Fruit fly (Drosophila melanogaster) whole organism, embryonic: ENCODE measurements around the gene Nup358.

Experiments
- Atf6 ChIP-seq: fragments of 200-800 bp; sonication (Bioruptor generic); IDR thresholded peaks from 2 replicates; pipeline ENCODE4 v1.3.6; 2022; ENCODE audit warnings: missing biosample characterization, missing genetic modification characterization
- B-H1 ChIP-seq: fragments of 200-800 bp; sonication (Bioruptor generic); IDR thresholded peaks from 3 replicates; pipeline ENCODE4 v1.3.6; 2022; ENCODE audit warnings: missing biosample characterization, missing genetic modification characterization
- Bdp1 ChIP-seq: fragments of 200-800 bp; sonication (Bioruptor generic); optimal IDR thresholded peaks from 3 replicates; lab custom pipeline; 2016; ENCODE audit warnings: missing biosample characterization, missing genetic modification characterization
- CG1024 ChIP-seq: fragments of 200-800 bp; sonication (Bioruptor generic); IDR thresholded peaks from 2 replicates; pipeline ENCODE4 v1.3.6; 2022; ENCODE audit warnings: missing biosample characterization, missing genetic modification characterization
- CG11247 ChIP-seq: fragments of 200-800 bp; sonication (Bioruptor generic); IDR thresholded peaks from 2 replicates; pipeline ENCODE4 v1.3.6; 2022; ENCODE audit warnings: missing biosample characterization, missing genetic modification characterization
- CG11723 ChIP-seq: fragments of 200-800 bp; sonication (Bioruptor generic); optimal IDR thresholded peaks from 2 replicates; lab custom pipeline; 2017; ENCODE audit warnings: missing biosample characterization, mild to moderate bottlenecking, missing genetic modification characterization
- CG14050 ChIP-seq: fragments of 200-800 bp; sonication (Bioruptor generic); IDR thresholded peaks from 3 replicates; pipeline ENCODE4 v1.3.6; 2022; ENCODE audit warnings: missing biosample characterization, missing genetic modification characterization
- CG14710 ChIP-seq: fragments of 200-800 bp; sonication (Bioruptor generic); optimal IDR thresholded peaks from 3 replicates; lab custom pipeline; 2019; ENCODE audit warnings: missing biosample characterization, mild to moderate bottlenecking, missing genetic modification characterization, moderate library complexity
- CG14860 ChIP-seq: fragments of 200-800 bp; sonication (Bioruptor generic); IDR thresholded peaks from 3 replicates; pipeline ENCODE4 v1.3.6; 2022; ENCODE audit warnings: missing biosample characterization, missing genetic modification characterization; ENCODE audit not compliant: partially characterized antibody
- CG15601 ChIP-seq: fragments of 200-800 bp; sonication (Bioruptor generic); optimal IDR thresholded peaks from 3 replicates; lab custom pipeline; 2019; ENCODE audit warnings: missing biosample characterization, mild to moderate bottlenecking, missing genetic modification characterization, moderate library complexity
- CG16779 ChIP-seq: fragments of 200-800 bp; sonication (Bioruptor generic); IDR thresholded peaks from 2 replicates; pipeline ENCODE4 v1.3.6; 2022; ENCODE audit warnings: missing biosample characterization, missing genetic modification characterization
- CG17912 ChIP-seq: fragments of 200-800 bp; sonication (Bioruptor generic); optimal IDR thresholded peaks from 2 replicates; lab custom pipeline; 2018; ENCODE audit warnings: missing biosample characterization, mild to moderate bottlenecking, missing genetic modification characterization
- CG1832 ChIP-seq: fragments of 200-800 bp; sonication (Bioruptor generic); optimal IDR thresholded peaks from 2 replicates; lab custom pipeline; 2017; ENCODE audit warnings: missing biosample characterization, mild to moderate bottlenecking, missing genetic modification characterization, inconsistent platforms
- CG3065 ChIP-seq: fragments of 200-800 bp; sonication (Bioruptor generic); optimal IDR thresholded peaks from 2 replicates; lab custom pipeline; 2016; ENCODE audit warnings: missing biosample characterization, missing genetic modification characterization
- CG31441 ChIP-seq: fragments of 200-800 bp; sonication (Bioruptor generic); IDR thresholded peaks from 2 replicates; pipeline ENCODE4 v1.3.6; 2022; ENCODE audit warnings: missing biosample characterization, missing genetic modification characterization
- CG4328 ChIP-seq: fragments of 200-800 bp; sonication (Bioruptor generic); optimal IDR thresholded peaks from 3 replicates; lab custom pipeline; 2017; ENCODE audit warnings: missing biosample characterization, missing genetic modification reagents, missing genetic modification characterization
- CG4730 ChIP-seq: fragments of 200-800 bp; sonication (Bioruptor generic); IDR thresholded peaks from 2 replicates; pipeline ENCODE4 v1.3.6; 2022; ENCODE audit warnings: missing biosample characterization, missing genetic modification characterization
- CG4820 ChIP-seq: fragments of 200-800 bp; sonication (Bioruptor generic); optimal IDR thresholded peaks from 3 replicates; lab custom pipeline; 2016; ENCODE audit warnings: missing biosample characterization, missing genetic modification characterization
- CG6683 ChIP-seq: fragments of 200-800 bp; sonication (Bioruptor generic); optimal IDR thresholded peaks from 2 replicates; lab custom pipeline; 2017; ENCODE audit warnings: missing biosample characterization, mild to moderate bottlenecking, missing genetic modification characterization, missing genetic modification reagents
- CG7745 ChIP-seq: fragments of 200-800 bp; sonication (Bioruptor generic); optimal IDR thresholded peaks from 2 replicates; lab custom pipeline; 2018; ENCODE audit warnings: missing biosample characterization, mild to moderate bottlenecking, missing genetic modification characterization, moderate library complexity
- CG8281 ChIP-seq: fragments of 200-800 bp; sonication (Bioruptor generic); optimal IDR thresholded peaks from 2 replicates; lab custom pipeline; 2018; ENCODE audit warnings: missing biosample characterization, mild to moderate bottlenecking, missing genetic modification characterization, moderate library complexity
- CG8765 ChIP-seq: fragments of 200-800 bp; sonication (Bioruptor generic); IDR thresholded peaks from 2 replicates; pipeline ENCODE4 v1.3.6; 2022; ENCODE audit warnings: missing biosample characterization, missing genetic modification characterization
- CG9876 ChIP-seq: fragments of 200-800 bp; sonication (Bioruptor generic); optimal IDR thresholded peaks from 2 replicates; lab custom pipeline; 2016; ENCODE audit warnings: missing biosample characterization, missing genetic modification characterization
- Dbx ChIP-seq: fragments of 200-800 bp; sonication (Bioruptor generic); IDR thresholded peaks from 3 replicates; pipeline ENCODE4 v1.3.6; 2022; ENCODE audit warnings: missing biosample characterization, missing genetic modification characterization
- HLHmδ ChIP-seq: fragments of 200-800 bp; sonication (Bioruptor generic); optimal IDR thresholded peaks from 2 replicates; lab custom pipeline; 2018; ENCODE audit warnings: missing biosample characterization, mild to moderate bottlenecking, missing genetic modification characterization, moderate library complexity
- Kr ChIP-seq: fragments of 200-800 bp; sonication (Bioruptor generic); optimal IDR thresholded peaks from 2 replicates; lab custom pipeline; 2017; ENCODE audit warnings: missing biosample characterization, mild to moderate bottlenecking, missing genetic modification characterization
- Lim3 ChIP-seq: fragments of 200-800 bp; sonication (Bioruptor generic); IDR thresholded peaks from 2 replicates; pipeline ENCODE4 v1.3.6; 2022; ENCODE audit warnings: missing biosample characterization, missing genetic modification characterization
- Optix ChIP-seq: fragments of 200-800 bp; sonication (Bioruptor generic); IDR thresholded peaks from 3 replicates; pipeline ENCODE4 v1.3.6; 2022; ENCODE audit warnings: missing biosample characterization, missing genetic modification characterization
- Side ChIP-seq: fragments of 200-800 bp; sonication (Bioruptor generic); optimal IDR thresholded peaks from 2 replicates; lab custom pipeline; 2016; ENCODE audit warnings: missing biosample characterization, missing genetic modification characterization
- Sry-δ ChIP-seq: fragments of 200-800 bp; sonication (Bioruptor generic); optimal IDR thresholded peaks from 2 replicates; lab custom pipeline; 2016; ENCODE audit warnings: missing biosample characterization, missing genetic modification characterization
- Trl ChIP-seq, 3 experiments: fragments of >200 bp in 2 of 3; fragments of 200-800 bp in 1 of 3; sonication (Bioruptor generic) in 1 of 3; optimal IDR thresholded peaks; 2 replicates in 1 of 3; 3 replicates in 2 of 3; lab custom pipeline; 2016 to 2017; ENCODE audit warnings: missing biosample characterization in 1 of 3, missing genetic modification characterization in 1 of 3
- az2 ChIP-seq: fragments of 200-800 bp; sonication (Bioruptor generic); optimal IDR thresholded peaks from 3 replicates; lab custom pipeline; 2016; ENCODE audit warnings: missing biosample characterization, missing genetic modification characterization
- bbx ChIP-seq: fragments of 200-800 bp; sonication (Bioruptor generic); IDR thresholded peaks from 2 replicates; pipeline ENCODE4 v1.3.6; 2022; ENCODE audit warnings: missing biosample characterization, missing genetic modification characterization; ENCODE audit not compliant: partially characterized antibody
- chn ChIP-seq: fragments of 200-800 bp; sonication (Bioruptor generic); optimal IDR thresholded peaks from 2 replicates; lab custom pipeline; 2016; ENCODE audit warnings: missing biosample characterization, missing genetic modification characterization
- danr ChIP-seq: fragments of 200-800 bp; sonication (Bioruptor generic); IDR thresholded peaks from 2 replicates; pipeline ENCODE4 v1.3.6; 2022; ENCODE audit warnings: missing biosample characterization, missing genetic modification characterization
- disco-r ChIP-seq: fragments of 200-800 bp; sonication (Bioruptor generic); optimal IDR thresholded peaks from 2 replicates; lab custom pipeline; 2016; ENCODE audit warnings: missing biosample characterization, missing genetic modification characterization
- dysf ChIP-seq: fragments of 200-800 bp; sonication (Bioruptor generic); IDR thresholded peaks from 3 replicates; pipeline ENCODE4 v1.3.6; 2022; ENCODE audit warnings: missing biosample characterization, missing genetic modification characterization
- eve ChIP-seq, 2 experiments: fragments of >200 bp; optimal IDR thresholded peaks; 2 replicates each; lab custom pipeline; 2017; ENCODE audit warnings: missing biosample characterization in 2 of 2, missing genetic modification characterization in 2 of 2
- kay ChIP-seq: fragments of 200-800 bp; sonication (Bioruptor generic); optimal IDR thresholded peaks from 2 replicates; lab custom pipeline; 2016; ENCODE audit warnings: missing biosample characterization, missing genetic modification characterization
- lbe ChIP-seq: fragments of 200-800 bp; sonication (Bioruptor generic); optimal IDR thresholded peaks from 2 replicates; lab custom pipeline; 2016; ENCODE audit warnings: missing biosample characterization, mild to moderate bottlenecking, missing genetic modification characterization
- mam ChIP-seq: fragments of 200-800 bp; sonication (Bioruptor generic); optimal IDR thresholded peaks from 3 replicates; lab custom pipeline; 2016; ENCODE audit warnings: missing biosample characterization, missing genetic modification characterization
- nmo ChIP-seq: fragments of 200-800 bp; sonication (Bioruptor generic); optimal IDR thresholded peaks from 2 replicates; lab custom pipeline; 2018; ENCODE audit warnings: missing biosample characterization, mild to moderate bottlenecking, missing genetic modification characterization, moderate library complexity
- ranshi ChIP-seq: fragments of 200-800 bp; sonication (Bioruptor generic); IDR thresholded peaks from 2 replicates; pipeline ENCODE4 v1.3.6; 2022; ENCODE audit warnings: missing biosample characterization, missing genetic modification characterization
- salm ChIP-seq: fragments of 200-800 bp; sonication (Bioruptor generic); optimal IDR thresholded peaks from 2 replicates; lab custom pipeline; 2018; ENCODE audit warnings: missing biosample characterization, mild to moderate bottlenecking, missing genetic modification characterization
- sim ChIP-seq: fragments of 200-800 bp; sonication (Bioruptor generic); IDR thresholded peaks from 2 replicates; pipeline ENCODE4 v1.3.6; 2022; ENCODE audit warnings: missing biosample characterization, missing genetic modification characterization
- sna ChIP-seq: fragments of 200-800 bp; sonication (Bioruptor generic); IDR thresholded peaks from 2 replicates; pipeline ENCODE4 v1.3.6; 2022; ENCODE audit warnings: missing biosample characterization, missing genetic modification characterization; ENCODE audit not compliant: partially characterized antibody
- sqz ChIP-seq: fragments of 200-800 bp; sonication (Bioruptor generic); optimal IDR thresholded peaks from 3 replicates; lab custom pipeline; 2018; ENCODE audit warnings: missing biosample characterization, mild to moderate bottlenecking, missing genetic modification characterization
- tll ChIP-seq, 2 experiments: fragments of 200-800 bp in 1 of 2; fragments of >200 bp in 1 of 2; sonication (Bioruptor generic) in 1 of 2; optimal IDR thresholded peaks; 2 replicates each; lab custom pipeline; 2017 to 2019; ENCODE audit warnings: missing biosample characterization in 2 of 2, missing genetic modification characterization in 2 of 2, mild to moderate bottlenecking in 1 of 2, moderate library complexity in 1 of 2
- tna ChIP-seq: fragments of 200-800 bp; sonication (Bioruptor generic); IDR thresholded peaks from 2 replicates; pipeline ENCODE4 v1.3.6; 2022; ENCODE audit warnings: missing biosample characterization, missing genetic modification characterization; ENCODE audit not compliant: partially characterized antibody
- zfh1 ChIP-seq: fragments of 200-800 bp; sonication (Bioruptor generic); IDR thresholded peaks from 3 replicates; pipeline ENCODE4 v1.3.6; 2022; ENCODE audit warnings: missing biosample characterization, missing genetic modification characterization

Nup358 gene

DNA sequence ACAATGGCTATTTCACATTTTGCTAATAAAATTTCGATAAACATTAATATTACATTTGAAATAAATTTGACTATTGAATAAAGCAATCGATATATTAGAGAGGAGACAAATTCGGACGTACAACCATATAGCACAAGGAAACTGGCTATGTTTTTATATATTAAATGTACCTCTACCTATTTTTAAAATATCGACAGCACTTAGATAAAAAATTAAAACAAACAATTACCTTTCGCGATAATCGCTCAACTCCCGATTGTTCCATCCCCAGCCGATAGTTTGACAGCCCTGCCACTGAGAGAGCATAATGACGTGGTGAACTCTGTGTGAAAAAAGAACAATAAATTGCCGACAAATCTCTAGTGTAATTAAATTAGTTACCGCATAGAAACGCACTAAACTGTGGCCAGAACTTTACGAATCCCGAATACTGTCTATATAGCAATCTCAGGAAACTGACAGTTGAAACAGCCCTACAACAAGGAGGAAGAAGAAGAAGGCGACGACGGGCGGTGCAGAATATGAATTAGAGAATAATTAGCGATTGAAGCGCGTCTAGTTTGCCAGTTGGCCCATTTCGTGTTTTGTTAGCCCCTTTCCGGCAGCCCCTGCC is 9.6 kb downstream of the Nup358 start, which contains the start of gene CG11857 (continued):
- TF ChIP-seq kay (peak; percentile 98), CG14710 (tag; lab: Kevin White, UChicago) (peak; percentile 98), CG7745 (tag; lab: Kevin White, UChicago) (peak; percentile 76), sna (GFP tag; lab: Robert Waterston, UW) (peak; percentile 100), CG8281 (tag; lab: Kevin White, UChicago) (peak; percentile 90), CG8765 (GFP tag; lab: Robert Waterston, UW) (peak; percentile 98), B-H1 (GFP tag; lab: Robert Waterston, UW) (peak; percentile 98), CG31441 (GFP tag; lab: Robert Waterston, UW) (peak; percentile 96), sqz (GFP tag; lab: Kevin White, UChicago) (no peak), CG4730 (GFP tag; lab: Robert Waterston, UW) (peak; percentile 99), CG4328 (GFP tag; lab: Kevin White, UChicago) (peak; percentile 91), CG1832 (GFP tag; lab: Kevin White, UChicago) (no peak), Lim3 (GFP tag; lab: Robert Waterston, UW) (peak; percentile 95), CG9876 (GFP tag; lab: Kevin White, UChicago) (peak; percentile 96), CG3065 (GFP tag; lab: Kevin White, UChicago) (peak; percentile 96), CG17912 (peak; percentile 90), CG6683 (peak; percentile 87), dysf (peak; percentile 99), zfh1 (GFP tag; lab: Robert Waterston, UW) (peak; percentile 99), bbx (GFP tag; lab: Robert Waterston, UW) (peak; percentile 98), CG11723 (GFP tag; lab: Kevin White, UChicago) (peak; percentile 94), sim (peak; percentile 95), Atf6 (peak; percentile 98), lbe (peak; percentile 96), chn (GFP tag; lab: Kevin White, UChicago) (peak; percentile 98), CG14050 (GFP tag; lab: Robert Waterston, UW) (peak; percentile 98), Kr (GFP tag; lab: Kevin White, UChicago) (peak; percentile 21), salm (peak; percentile 88), Optix (peak; percentile 99), CG11247 (GFP tag; lab: Robert Waterston, UW) (peak; percentile 99), Sry-δ (peak; percentile 99), Trl (optimal IDR thresholded peaks at IDR 0.05; lab: Kevin White, UChicago) (peak in 1 of 2 experiments; percentile 46), Trl (GFP tag; optimal IDR thresholded peaks at IDR 0.05; lab: Kevin White, UChicago) (peak; percentile 98), ranshi (peak; percentile 99), tll (GFP tag; optimal IDR thresholded peaks at IDR 0.05; lab: Kevin White, UChicago) (peak; percentile 45 to 68), CG1024 (GFP tag; lab: Robert Waterston, UW) (peak; percentile 95), danr (peak; percentile 98), Dbx (GFP tag; lab: Robert Waterston, UW) (peak; percentile 99), CG15601 (tag; lab: Kevin White, UChicago) (peak; percentile 96), HLHmδ (GFP tag; lab: Kevin White, UChicago) (peak; percentile 12), nmo (GFP tag; lab: Kevin White, UChicago) (peak; percentile 99), disco-r (GFP tag; lab: Kevin White, UChicago) (peak; percentile 93), eve (GFP tag; optimal IDR thresholded peaks at IDR 0.05; lab: Kevin White, UChicago) (peak in 1 of 2 experiments; percentile 54), mam (GFP tag; lab: Kevin White, UChicago) (peak; percentile 99), az2 (GFP tag; lab: Kevin White, UChicago) (peak; percentile 99), tna (peak; percentile 99), Bdp1 (GFP tag; lab: Kevin White, UChicago) (peak; percentile 93), CG4820 (GFP tag; lab: Kevin White, UChicago) (peak; percentile 97), Side (peak; percentile 95), CG16779 (GFP tag; lab: Robert Waterston, UW) (peak; percentile 94), CG14860 (GFP tag; lab: Robert Waterston, UW) (peak; percentile 100)
